Worm (Caenorhabditis elegans) whole organism, L2 larva: ENCODE data around the gene srx-68.

Source experiments
- C34F6.9 ChIP-seq: fragments of 150-350 bp; optimal IDR thresholded peaks from 2 replicates; lab custom pipeline; 2014; ENCODE audit warnings: missing biosample characterization, missing genetic modification characterization
- F13H6.1 ChIP-seq: sonication (generic microtip); optimal IDR thresholded peaks from 2 replicates; lab custom pipeline; 2016; ENCODE audit warnings: missing genetic modification characterization, missing compliant biosample characterization
- R02D3.7 ChIP-seq: fragments of 150-350 bp; optimal IDR thresholded peaks from 2 replicates; lab custom pipeline; 2014; ENCODE audit warnings: missing biosample characterization, missing genetic modification characterization
- Y55F3AM.14 ChIP-seq: fragments of 200-800 bp; sonication (Bioruptor generic); optimal IDR thresholded peaks from 2 replicates; lab custom pipeline; 2018; ENCODE audit warnings: mild to moderate bottlenecking, missing genetic modification characterization, missing compliant biosample characterization
- ZK546.5 ChIP-seq: sonication (generic microtip); optimal IDR thresholded peaks from 2 replicates; lab custom pipeline; 2017; ENCODE audit warnings: missing biosample characterization, missing genetic modification characterization
- aly-2 ChIP-seq: fragments of 150-350 bp; optimal IDR thresholded peaks from 2 replicates; lab custom pipeline; 2014; ENCODE audit warnings: missing biosample characterization, missing genetic modification characterization
- ama-1 ChIP-seq: fragments of 150-350 bp; optimal IDR thresholded peaks from 2 replicates; lab custom pipeline; 2018; ENCODE audit warnings: inconsistent platforms
- ceh-16 ChIP-seq: fragments of 150-350 bp; optimal IDR thresholded peaks from 2 replicates; lab custom pipeline; 2014; ENCODE audit warnings: missing biosample characterization, missing genetic modification characterization
- ceh-82 ChIP-seq: fragments of 150-350 bp; optimal IDR thresholded peaks from 2 replicates; lab custom pipeline; 2014; ENCODE audit warnings: missing biosample characterization, missing genetic modification characterization
- crh-2 ChIP-seq: sonication (generic microtip); optimal IDR thresholded peaks from 2 replicates; lab custom pipeline; 2017; ENCODE audit warnings: missing biosample characterization, missing genetic modification characterization
- dmd-4 ChIP-seq: sonication (generic microtip); optimal IDR thresholded peaks from 2 replicates; lab custom pipeline; 2017; ENCODE audit warnings: missing biosample characterization, missing genetic modification characterization
- egl-27 ChIP-seq: sonication (generic microtip); optimal IDR thresholded peaks from 3 replicates; lab custom pipeline; 2017; ENCODE audit warnings: missing biosample characterization, missing genetic modification reagents, missing genetic modification characterization
- elt-1 ChIP-seq: fragments of 150-350 bp; optimal IDR thresholded peaks from 2 replicates; lab custom pipeline; 2014; ENCODE audit warnings: missing biosample characterization, missing genetic modification characterization
- elt-3 ChIP-seq: sonication (generic microtip); optimal IDR thresholded peaks from 2 replicates; lab custom pipeline; 2017; ENCODE audit warnings: missing biosample characterization, missing genetic modification characterization
- fos-1 ChIP-seq: fragments of 150-350 bp; optimal IDR thresholded peaks from 2 replicates; lab custom pipeline; 2014; ENCODE audit warnings: missing biosample characterization, missing genetic modification characterization
- gmeb-1 ChIP-seq: fragments of 150-350 bp; optimal IDR thresholded peaks from 2 replicates; lab custom pipeline; 2014; ENCODE audit warnings: missing biosample characterization, missing genetic modification characterization
- lin-11 ChIP-seq: fragments of 150-350 bp; sonication (generic microtip); optimal IDR thresholded peaks from 2 replicates; lab custom pipeline; 2014; ENCODE audit warnings: missing biosample characterization, missing genetic modification characterization, inconsistent platforms, mixed read lengths
- lin-13 ChIP-seq: fragments of 150-350 bp; optimal IDR thresholded peaks from 2 replicates; lab custom pipeline; 2014; ENCODE audit warnings: missing biosample characterization, missing genetic modification reagents, missing genetic modification characterization
- lin-39 ChIP-seq: fragments of 150-350 bp; optimal IDR thresholded peaks from 2 replicates; lab custom pipeline; 2014; ENCODE audit warnings: missing biosample characterization, missing genetic modification reagents, missing genetic modification characterization
- mab-5 ChIP-seq: fragments of 150-350 bp; optimal IDR thresholded peaks from 2 replicates; lab custom pipeline; 2014; ENCODE audit warnings: missing biosample characterization, missing genetic modification characterization
- mbf-1 ChIP-seq: sonication (generic microtip); optimal IDR thresholded peaks from 2 replicates; lab custom pipeline; 2017; ENCODE audit warnings: missing biosample characterization, missing genetic modification characterization
- mdl-1 ChIP-seq, 2 experiments: fragments of 150-350 bp in 1 of 2; sonication (generic microtip) in 1 of 2; optimal IDR thresholded peaks; 2 replicates each; lab custom pipeline; 2017; ENCODE audit warnings: missing biosample characterization in 2 of 2, missing genetic modification characterization in 2 of 2
- nhr-10 ChIP-seq: sonication (generic microtip); optimal IDR thresholded peaks from 2 replicates; lab custom pipeline; 2017; ENCODE audit warnings: missing biosample characterization, missing genetic modification characterization
- nhr-12 ChIP-seq: fragments of 150-350 bp; optimal IDR thresholded peaks from 2 replicates; lab custom pipeline; 2014; ENCODE audit warnings: missing biosample characterization, missing genetic modification characterization
- nhr-21 ChIP-seq: fragments of 150-350 bp; optimal IDR thresholded peaks from 2 replicates; lab custom pipeline; 2014; ENCODE audit warnings: missing biosample characterization, missing genetic modification characterization
- nhr-23 ChIP-seq: fragments of 150-350 bp; optimal IDR thresholded peaks from 2 replicates; lab custom pipeline; 2014; ENCODE audit warnings: missing biosample characterization, missing genetic modification reagents, missing genetic modification characterization
- nhr-237 ChIP-seq: fragments of 150-350 bp; optimal IDR thresholded peaks from 2 replicates; lab custom pipeline; 2014; ENCODE audit warnings: missing biosample characterization, missing genetic modification characterization
- nhr-25 ChIP-seq: fragments of 150-350 bp; sonication (generic microtip); optimal IDR thresholded peaks from 3 replicates; lab custom pipeline; 2014; ENCODE audit warnings: missing biosample characterization, missing genetic modification characterization
- nhr-6 ChIP-seq: fragments of 150-350 bp; optimal IDR thresholded peaks from 2 replicates; lab custom pipeline; 2014; ENCODE audit warnings: missing biosample characterization, missing genetic modification characterization
- peb-1 ChIP-seq: fragments of 150-350 bp; optimal IDR thresholded peaks from 2 replicates; lab custom pipeline; 2014; ENCODE audit warnings: missing biosample characterization, missing genetic modification characterization
- sem-4 ChIP-seq: fragments of 150-350 bp; optimal IDR thresholded peaks from 2 replicates; lab custom pipeline; 2014; ENCODE audit warnings: missing biosample characterization, missing genetic modification reagents, missing genetic modification characterization
- sma-9 ChIP-seq, 2 experiments: fragments of 150-350 bp in 1 of 2; sonication (generic microtip) in 1 of 2; optimal IDR thresholded peaks; 2 replicates each; lab custom pipeline; 2014 to 2016; ENCODE audit warnings: missing genetic modification characterization in 2 of 2, mild to moderate bottlenecking in 1 of 2, missing biosample characterization in 1 of 2, missing compliant biosample characterization in 1 of 2, missing genetic modification reagents in 1 of 2, moderate library complexity in 1 of 2
- snpc-4 ChIP-seq: fragments of 150-350 bp; optimal IDR thresholded peaks from 2 replicates; lab custom pipeline; 2014; ENCODE audit warnings: missing biosample characterization, missing genetic modification characterization
- unc-39 ChIP-seq: fragments of 150-350 bp; optimal IDR thresholded peaks from 2 replicates; lab custom pipeline; 2014; ENCODE audit warnings: missing biosample characterization, missing genetic modification characterization
- unc-62 ChIP-seq: fragments of 150-350 bp; optimal IDR thresholded peaks from 2 replicates; lab custom pipeline; 2014; ENCODE audit warnings: missing biosample characterization, missing genetic modification reagents, missing genetic modification characterization
- ztf-4 ChIP-seq: fragments of 150-350 bp; optimal IDR thresholded peaks from 2 replicates; lab custom pipeline; 2014; ENCODE audit warnings: missing biosample characterization, missing genetic modification characterization

The srx-68 gene

ce11 chrV:3878223-3878622 is 34.3 kb upstream of the srx-68 start, which contains the start of gene nhr-159:
nhr-159 (minus strand) TSS chrV:3878323.
- TF ChIP-seq nhr-6 (tag; lab: Kevin White, UChicago) = no peak
- TF ChIP-seq Y55F3AM.14 = no peak
- no peak for TF ChIP-seq nhr-23
- no peak for TF ChIP-seq unc-39 (tag; lab: Kevin White, UChicago)
- TF ChIP-seq snpc-4 (tag; lab: Kevin White, UChicago) = no peak
- TF ChIP-seq elt-3 = no peak
- TF ChIP-seq mab-5 = no peak
- no peak for TF ChIP-seq aly-2 (tag; lab: Kevin White, UChicago)
- no peak for TF ChIP-seq F13H6.1 (tag; lab: Kevin White, UChicago)
- no peak for TF ChIP-seq mdl-1 (tag; optimal IDR thresholded peaks at IDR 0.05; lab: Kevin White, UChicago)
- TF ChIP-seq mbf-1 (tag; lab: Kevin White, UChicago) = no peak
- no peak for TF ChIP-seq nhr-21 (tag; lab: Kevin White, UChicago)
- no peak for TF ChIP-seq nhr-10 (tag; lab: Kevin White, UChicago)
- no peak for TF ChIP-seq ceh-82

- TF ChIP-seq nhr-12 (tag; lab: Kevin White, UChicago) (no peak), C34F6.9 (no peak), nhr-10 (tag; lab: Kevin White, UChicago) (no peak), unc-39 (tag; lab: Kevin White, UChicago) (no peak), gmeb-1 (no peak), mab-5 (no peak), lin-11 (no peak), nhr-23 (no peak), mdl-1 (tag; optimal IDR thresholded peaks at IDR 0.05; lab: Kevin White, UChicago) (no peak), ama-1 (lab: Kevin White, UChicago) (no peak), lin-13 (GFP tag; lab: Kevin White, UChicago) (no peak), ZK546.5 (tag; lab: Kevin White, UChicago) (no peak), nhr-237 (no peak), egl-27 (no peak), unc-62 (GFP tag; lab: Kevin White, UChicago) (no peak), nhr-6 (tag; lab: Kevin White, UChicago) (no peak)
Observed at ce11 chrV:3884550-3884949, 28.0 kb upstream of the srx-68 start.

- TF ChIP-seq nhr-12 (tag; lab: Kevin White, UChicago) (no peak), snpc-4 (tag; lab: Kevin White, UChicago) (no peak), nhr-25 (tag; lab: Kevin White, UChicago) (no peak), lin-11 (no peak), F13H6.1 (tag; lab: Kevin White, UChicago) (no peak)
Observed at ce11 chrV:3886104-3886503, 26.5 kb upstream of the srx-68 start, which contains the start of gene nhr-124. nhr-124 (minus strand) TSS chrV:3886204.

ce11 chrV:3889113-3889512 is 23.5 kb upstream of the srx-68 start, which contains the start of gene C17E7.13:
C17E7.13 (minus strand) TSS chrV:3889288.
- peak; percentile 59 for TF ChIP-seq fos-1 (tag; lab: Kevin White, UChicago)
- TF ChIP-seq gmeb-1 = no peak
- no peak for TF ChIP-seq ceh-82

- no peak for TF ChIP-seq Y55F3AM.14
- TF ChIP-seq peb-1 (tag; lab: Kevin White, UChicago) = no peak
- no peak for TF ChIP-seq snpc-4 (tag; lab: Kevin White, UChicago)
- no peak for TF ChIP-seq ceh-16
- no peak for TF ChIP-seq elt-1 (tag; lab: Kevin White, UChicago)
- no peak for TF ChIP-seq aly-2 (tag; lab: Kevin White, UChicago)
- TF ChIP-seq ztf-4 = no peak
- TF ChIP-seq dmd-4 (tag; lab: Kevin White, UChicago) = no peak
- no peak for TF ChIP-seq nhr-25 (tag; lab: Kevin White, UChicago)
- TF ChIP-seq lin-39 (tag; lab: Kevin White, UChicago) = no peak
- no peak for TF ChIP-seq unc-39 (tag; lab: Kevin White, UChicago)
- no peak for TF ChIP-seq elt-3
- TF ChIP-seq sma-9 (GFP tag; optimal IDR thresholded peaks at IDR 0.05; lab: Kevin White, UChicago) = no peak
- no peak for TF ChIP-seq sma-9 (tag; optimal IDR thresholded peaks at IDR 0.05; lab: Kevin White, UChicago)
- TF ChIP-seq crh-2 = no peak
- no peak for TF ChIP-seq sem-4 (tag; lab: Kevin White, UChicago)
- no peak for TF ChIP-seq C34F6.9
- TF ChIP-seq fos-1 (tag; lab: Kevin White, UChicago) = no peak
- TF ChIP-seq R02D3.7 = no peak
Observed at ce11 chrV:3890761-3891160, 21.8 kb upstream of the srx-68 start, which contains the start of gene C17E7.9. C17E7.9 (minus strand) TSS chrV:3890861.
